Worm (Caenorhabditis elegans) whole organism, L1 larva: ENCODE results near the gene D2096.10.

Source experiments
- ama-1 ChIP-seq: fragments of 150-350 bp; optimal IDR thresholded peaks from 2 replicates; lab custom pipeline; 2014
- blmp-1 ChIP-seq: fragments of 150-350 bp; optimal IDR thresholded peaks from 2 replicates; lab custom pipeline; 2014; ENCODE audit warnings: missing biosample characterization, missing genetic modification characterization
- ceh-63 ChIP-seq: fragments of 200-800 bp; sonication (Bioruptor generic); optimal IDR thresholded peaks from 2 replicates; lab custom pipeline; 2018; ENCODE audit warnings: mild to moderate bottlenecking, missing genetic modification characterization, missing compliant biosample characterization
- ceh-82 ChIP-seq, 3 experiments: fragments of 150-350 bp in 1 of 3; sonication (generic microtip) in 2 of 3; optimal IDR thresholded peaks; 2 replicates each; lab custom pipeline; 2014 to 2017; ENCODE audit warnings: missing biosample characterization in 3 of 3, missing genetic modification characterization in 3 of 3
- ces-1 ChIP-seq: fragments of 150-350 bp; optimal IDR thresholded peaks from 2 replicates; lab custom pipeline; 2014; ENCODE audit warnings: missing biosample characterization, missing genetic modification reagents, missing genetic modification characterization
- hlh-17 ChIP-seq: fragments of 200-800 bp; sonication (Bioruptor generic); optimal IDR thresholded peaks from 2 replicates; lab custom pipeline; 2018; ENCODE audit warnings: missing genetic modification characterization, mild to moderate bottlenecking, missing compliant biosample characterization, moderate library complexity, borderline replicate concordance
- lin-13 ChIP-seq: fragments of 150-350 bp; optimal IDR thresholded peaks from 2 replicates; lab custom pipeline; 2014; ENCODE audit warnings: missing biosample characterization, missing genetic modification reagents, missing genetic modification characterization
- lsy-2 ChIP-seq, 2 experiments: fragments of 150-350 bp; optimal IDR thresholded peaks; 2 replicates each; lab custom pipeline; 2014; ENCODE audit warnings: missing biosample characterization in 2 of 2, missing genetic modification characterization in 2 of 2
- nhr-237 ChIP-seq: fragments of 150-350 bp; optimal IDR thresholded peaks from 2 replicates; lab custom pipeline; 2014; ENCODE audit warnings: missing biosample characterization, missing genetic modification characterization
- skn-1 ChIP-seq: fragments of 150-350 bp; optimal IDR thresholded peaks from 2 replicates; lab custom pipeline; 2014; ENCODE audit warnings: missing biosample characterization, missing genetic modification characterization
- unc-30 ChIP-seq: sonication (generic microtip); optimal IDR thresholded peaks from 2 replicates; lab custom pipeline; 2017; ENCODE audit warnings: missing biosample characterization, missing genetic modification characterization
- unc-86 ChIP-seq: sonication (generic microtip); optimal IDR thresholded peaks from 2 replicates; lab custom pipeline; 2016; ENCODE audit warnings: missing genetic modification characterization, missing compliant biosample characterization

DNA sequence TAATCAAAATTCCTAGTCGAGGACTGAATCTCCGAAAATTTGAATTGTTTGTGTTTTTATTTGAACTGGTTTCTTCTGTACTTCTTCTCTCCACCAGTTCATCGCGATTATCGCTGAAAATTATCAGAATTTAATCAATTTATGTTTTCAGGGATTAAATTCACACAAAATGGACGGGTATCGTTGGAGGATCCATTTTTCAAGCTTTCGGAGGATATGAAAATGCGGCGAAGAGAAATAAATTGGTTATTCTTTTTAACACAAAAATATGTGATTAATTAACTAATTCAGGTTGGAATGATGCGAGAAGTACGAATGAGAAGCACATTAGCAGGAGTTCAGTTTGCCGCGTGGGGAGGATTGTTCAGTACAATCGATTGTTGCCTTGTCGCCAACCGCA lies 7.3 kb upstream of the D2096.10 start, which contains the start of gene timm-17B.2:
- TF ChIP-seq hlh-17 (GFP tag; lab: Kevin White, UChicago): no peak
- TF ChIP-seq lsy-2 (tag; optimal IDR thresholded peaks at IDR 0.05; lab: Kevin White, UChicago): no peak
- no peak for TF ChIP-seq skn-1
- TF ChIP-seq unc-86 (tag; lab: Kevin White, UChicago): no peak
- TF ChIP-seq blmp-1: no peak
- TF ChIP-seq nhr-237 (tag; lab: Kevin White, UChicago): no peak
- no peak for TF ChIP-seq ces-1 (GFP tag; lab: Kevin White, UChicago)
- TF ChIP-seq ceh-82 (tag; optimal IDR thresholded peaks at IDR 0.05; lab: Kevin White, UChicago): no peak
- no peak for TF ChIP-seq ama-1 (lab: Kevin White, UChicago)
- no peak for TF ChIP-seq ceh-63 (GFP tag; lab: Kevin White, UChicago)
- TF ChIP-seq unc-30 (tag; lab: Kevin White, UChicago): no peak
- no peak for TF ChIP-seq lin-13 (GFP tag; lab: Kevin White, UChicago)
